Worm (Caenorhabditis elegans): ENCODE measurements around the gene srt-16.

- TF ChIP-seq nhr-77 (tag; optimal IDR thresholded peaks at IDR 0.05) (no peak), daf-12 (tag; optimal IDR thresholded peaks at IDR 0.05) (no peak)
Measured at ce11 chrV:3014185-3014584, 50.1 kb downstream of the srt-16 start, which contains the start of gene K12D9.1.
